Worm (Caenorhabditis elegans): ENCODE data around the gene cdh-4.

Gene cdh-4

ce11 chrIII:4477472-4477871, 42.7 kb upstream of the cdh-4 start, which contains the start of gene ins-17:
TSS of gene ins-17 (minus strand) at chrIII:4477572.
- TF ChIP-seq hnd-1 (tag; optimal IDR thresholded peaks at IDR 0.05) (no peak), hmg-4 (GFP tag; optimal IDR thresholded peaks at IDR 0.05) (no peak), tra-4 (tag; optimal IDR thresholded peaks at IDR 0.05) (no peak), B0310.2 (tag; optimal IDR thresholded peaks at IDR 0.05) (no peak), ets-7 (tag; optimal IDR thresholded peaks at IDR 0.05) (no peak), flt-1 (GFP tag; IDR thresholded peaks at IDR 0.05) (no peak), ama-1 (optimal IDR thresholded peaks at IDR 0.05) (no peak), ceh-13 (GFP tag; optimal IDR thresholded peaks at IDR 0.05) (no peak), tbx-37 (GFP tag; conservative IDR thresholded peaks at IDR 0.05) (no peak), ceh-36 (tag; optimal IDR thresholded peaks at IDR 0.05) (no peak), aly-1 (tag; optimal IDR thresholded peaks at IDR 0.05) (no peak)

ce11 chrIII:4481787-4482186, 38.4 kb upstream of the cdh-4 start:
- TF ChIP-seq pes-1 (GFP tag; IDR thresholded peaks at IDR 0.05): no peak
- no peak for TF ChIP-seq scrt-1 (GFP tag; IDR thresholded peaks at IDR 0.05)

ce11 chrIII:4482986-4483385, 37.2 kb upstream of the cdh-4 start:
- no peak for TF ChIP-seq hmg-4 (GFP tag; optimal IDR thresholded peaks at IDR 0.05)
- no peak for TF ChIP-seq F13C5.2 (tag; optimal IDR thresholded peaks at IDR 0.05)
- TF ChIP-seq tbx-37 (GFP tag; conservative IDR thresholded peaks at IDR 0.05): no peak
- TF ChIP-seq ceh-13 (GFP tag; optimal IDR thresholded peaks at IDR 0.05): no peak
- TF ChIP-seq ceh-36 (tag; optimal IDR thresholded peaks at IDR 0.05): no peak

DNA sequence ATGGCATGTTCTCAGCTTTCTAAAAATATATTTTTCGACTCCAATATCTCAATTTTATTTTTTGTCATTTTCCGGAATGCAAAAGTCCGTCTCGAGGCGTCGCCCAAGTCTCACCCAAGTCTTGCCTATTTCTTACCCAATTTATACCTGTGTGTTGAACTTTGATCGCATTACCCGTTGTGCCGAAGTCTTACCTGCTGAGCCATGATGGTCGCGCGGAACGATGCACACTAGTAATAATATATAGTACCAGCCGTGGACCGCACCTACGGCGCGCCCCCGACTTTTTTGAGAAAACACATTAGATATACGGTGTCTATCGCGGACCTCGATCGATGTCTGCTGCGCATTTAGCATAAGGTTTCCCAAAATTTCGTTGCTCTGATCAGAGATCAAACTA, 35.8 kb upstream of the cdh-4 start:
- TF ChIP-seq pes-1 (GFP tag; IDR thresholded peaks at IDR 0.05): peak; percentile 65; the same call in 1 of the 2 replicates

DNA sequence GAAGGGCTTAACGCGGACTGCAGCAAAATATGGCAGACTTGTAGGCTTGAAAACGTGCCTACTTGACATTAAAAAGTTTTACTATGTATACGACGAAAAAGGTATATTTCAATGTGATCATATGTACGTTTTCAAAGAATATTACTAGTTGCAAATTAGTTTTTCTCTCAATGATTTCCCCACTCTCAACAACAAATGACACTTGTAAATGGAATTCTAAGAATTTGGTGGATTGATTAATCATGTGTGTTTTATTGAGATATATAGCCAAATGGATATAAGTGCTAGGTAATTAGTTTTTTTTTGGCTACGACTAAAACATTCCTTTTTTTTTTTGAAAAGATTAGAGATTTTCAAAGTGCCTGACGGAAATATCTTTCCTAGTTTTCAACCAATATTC, 32.9 kb upstream of the cdh-4 start:
- TF ChIP-seq aly-1 (tag; optimal IDR thresholded peaks at IDR 0.05): no peak

DNA sequence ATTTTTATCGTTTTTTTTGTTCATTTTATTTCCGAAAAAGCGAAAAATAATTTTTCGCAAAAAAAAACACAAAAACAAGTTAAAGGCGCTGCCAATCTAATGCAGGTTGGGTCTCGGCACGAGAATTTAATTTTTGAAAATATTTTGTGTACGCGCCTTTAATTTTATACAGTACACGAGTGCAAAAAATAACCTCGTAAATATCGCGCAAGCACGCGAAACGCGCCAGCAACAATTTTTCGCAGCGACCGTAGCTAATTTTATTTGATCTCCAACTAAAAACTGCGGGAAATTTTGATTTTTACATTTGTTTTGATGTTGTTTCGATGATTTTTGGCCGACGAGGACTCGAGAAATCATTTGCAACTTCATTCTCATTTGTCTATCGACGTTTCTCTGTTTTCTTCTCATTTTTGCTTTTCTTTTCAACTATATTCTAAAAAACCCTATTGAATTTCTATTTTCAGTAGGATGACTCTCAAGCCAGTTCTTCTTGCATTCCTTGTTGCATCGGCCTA, 31.2 kb upstream of the cdh-4 start, which contains the start of gene cpg-1:
cpg-1 (plus strand) TSS at position 468 of the 518 bp plus-strand sequence.
- TF ChIP-seq tbx-11 (GFP tag; IDR thresholded peaks at IDR 0.05) (no peak), tbx-37 (GFP tag; conservative IDR thresholded peaks at IDR 0.05) (no peak), F13C5.2 (tag; optimal IDR thresholded peaks at IDR 0.05) (no peak), ceh-36 (tag; optimal IDR thresholded peaks at IDR 0.05) (no peak), hmg-4 (GFP tag; optimal IDR thresholded peaks at IDR 0.05) (no peak), sea-1 (GFP tag; conservative IDR thresholded peaks at IDR 0.05) (no peak), hmbx-1 (tag; optimal IDR thresholded peaks at IDR 0.05) (no peak), tra-4 (tag; optimal IDR thresholded peaks at IDR 0.05) (no peak), flt-1 (GFP tag; IDR thresholded peaks at IDR 0.05) (no peak), B0310.2 (tag; optimal IDR thresholded peaks at IDR 0.05) (no peak), hnd-1 (tag; optimal IDR thresholded peaks at IDR 0.05) (no peak), scrt-1 (GFP tag; IDR thresholded peaks at IDR 0.05) (no peak), ets-7 (tag; optimal IDR thresholded peaks at IDR 0.05) (no peak)

ce11 chrIII:4491164-4492144, 28.7 kb upstream of the cdh-4 start:
- TF ChIP-seq pes-1 (GFP tag; IDR thresholded peaks at IDR 0.05) (0 out of 2 replicates have a peak, but pooled peaks have one; percentile 43), hmbx-1 (tag; optimal IDR thresholded peaks at IDR 0.05) (no peak), scrt-1 (GFP tag; IDR thresholded peaks at IDR 0.05) (0 out of 2 replicates have a peak, but pooled peaks have one; percentile 42), tra-4 (tag; optimal IDR thresholded peaks at IDR 0.05) (no peak)

DNA sequence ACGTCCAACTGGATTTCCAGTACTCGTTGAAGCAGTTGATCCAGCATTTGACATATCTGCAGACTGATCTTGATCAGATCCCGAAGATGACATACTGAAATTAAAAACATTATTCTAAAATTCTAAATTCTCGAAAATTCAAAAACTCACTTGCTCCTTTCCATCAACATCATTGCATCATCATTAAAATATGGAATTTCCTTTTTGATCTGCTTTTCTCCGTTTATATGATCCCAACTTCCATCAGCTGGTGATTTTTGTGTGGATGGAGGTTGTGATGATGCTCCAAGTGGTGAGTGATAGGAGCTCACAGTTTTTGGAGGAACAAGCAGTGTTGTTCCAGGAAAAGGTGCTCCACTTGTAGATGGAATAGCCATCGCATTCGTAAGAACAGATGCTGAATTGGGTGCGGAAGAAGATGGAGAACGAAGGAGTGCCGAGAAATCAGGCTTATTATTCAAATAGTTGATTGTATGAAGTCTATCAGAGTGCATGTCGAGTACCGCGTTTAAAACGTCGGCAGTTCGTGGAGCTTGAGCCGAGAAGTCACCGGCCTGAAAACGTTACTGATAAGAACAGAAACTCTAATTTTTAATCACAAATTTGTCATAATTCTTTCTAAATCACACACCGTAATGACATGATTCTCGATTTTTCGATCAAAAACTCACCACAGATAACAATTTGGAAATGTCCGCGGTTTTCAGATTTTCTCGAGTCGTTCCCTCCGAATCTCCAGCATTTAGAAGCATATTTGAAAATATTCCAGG, 27.0 kb upstream of the cdh-4 start:
- no peak for TF ChIP-seq hmg-4 (GFP tag; optimal IDR thresholded peaks at IDR 0.05)
- TF ChIP-seq F13C5.2 (tag; optimal IDR thresholded peaks at IDR 0.05): no peak
- TF ChIP-seq tbx-11 (GFP tag; IDR thresholded peaks at IDR 0.05): no peak
- TF ChIP-seq ama-1 (optimal IDR thresholded peaks at IDR 0.05): no peak
- no peak for TF ChIP-seq B0310.2 (tag; optimal IDR thresholded peaks at IDR 0.05)
- TF ChIP-seq sea-1 (GFP tag; conservative IDR thresholded peaks at IDR 0.05): no peak
- TF ChIP-seq pes-1 (GFP tag; IDR thresholded peaks at IDR 0.05): no peak
- no peak for TF ChIP-seq aly-1 (tag; optimal IDR thresholded peaks at IDR 0.05)
- TF ChIP-seq ets-7 (tag; optimal IDR thresholded peaks at IDR 0.05): no peak
- TF ChIP-seq tra-4 (tag; optimal IDR thresholded peaks at IDR 0.05): no peak
- no peak for TF ChIP-seq scrt-1 (GFP tag; IDR thresholded peaks at IDR 0.05)
- no peak for TF ChIP-seq tbx-37 (GFP tag; conservative IDR thresholded peaks at IDR 0.05)
- no peak for TF ChIP-seq flt-1 (GFP tag; IDR thresholded peaks at IDR 0.05)
- TF ChIP-seq ceh-36 (tag; optimal IDR thresholded peaks at IDR 0.05): no peak
- no peak for TF ChIP-seq ceh-13 (GFP tag; optimal IDR thresholded peaks at IDR 0.05)
